Fruit fly (Drosophila melanogaster): ENCODE results near the gene CG16986.

dm6 chr3L:2566029-2566428, 34.1 kb upstream of the CG16986 start:
- no peak for TF ChIP-seq insv (optimal IDR thresholded peaks at IDR 0.05)
- TF ChIP-seq ttk (optimal IDR thresholded peaks at IDR 0.05), result no peak
- no peak for TF ChIP-seq Sin3A (optimal IDR thresholded peaks at IDR 0.05)
- TF ChIP-seq h (optimal IDR thresholded peaks at IDR 0.05), result no peak
- no peak for TF ChIP-seq psq (optimal IDR thresholded peaks at IDR 0.05)
- TF ChIP-seq Myc (optimal IDR thresholded peaks at IDR 0.05), result no peak
